Fruit fly (Drosophila melanogaster): ENCODE measurements around the gene CG14711.

Gene CG14711

dm6 chr3R:11663441-11663840, 40.3 kb downstream of the CG14711 start:
- TF ChIP-seq Hr96 (GFP tag; optimal IDR thresholded peaks at IDR 0.05) = no peak
- TF ChIP-seq ovo (GFP tag; optimal IDR thresholded peaks at IDR 0.05) = no peak
- no peak for TF ChIP-seq Mnt (GFP tag; optimal IDR thresholded peaks at IDR 0.05)
- no peak for TF ChIP-seq CG11617 (GFP tag; optimal IDR thresholded peaks at IDR 0.05)
- no peak for TF ChIP-seq cic (GFP tag; optimal IDR thresholded peaks at IDR 0.05)
- no peak for TF ChIP-seq CG33017 (tag; optimal IDR thresholded peaks at IDR 0.05)
- no peak for TF ChIP-seq cnc (optimal IDR thresholded peaks at IDR 0.05)
- no peak for TF ChIP-seq bab1 (GFP tag; optimal IDR thresholded peaks at IDR 0.05)
- no peak for TF ChIP-seq CG1620 (GFP tag; optimal IDR thresholded peaks at IDR 0.05)
- TF ChIP-seq tj (GFP tag; optimal IDR thresholded peaks at IDR 0.05) = no peak
- TF ChIP-seq kay (GFP tag; ENCODE audit: borderline replicate concordance) = no peak

- TF ChIP-seq CG11617 (GFP tag; optimal IDR thresholded peaks at IDR 0.05) (no peak), bab1 (GFP tag; optimal IDR thresholded peaks at IDR 0.05) (peak; percentile 47)
Observed at dm6 chr3R:11665508-11665907, 42.4 kb downstream of the CG14711 start.

- TF ChIP-seq bab1 (GFP tag; optimal IDR thresholded peaks at IDR 0.05) = no peak
- TF ChIP-seq cic (GFP tag; optimal IDR thresholded peaks at IDR 0.05) = peak; percentile 53
- peak; percentile 25 for TF ChIP-seq CG12768 (GFP tag; optimal IDR thresholded peaks at IDR 0.05)
- peak; percentile 11 for TF ChIP-seq Mnt (GFP tag; optimal IDR thresholded peaks at IDR 0.05)
- peak; percentile 8 for TF ChIP-seq CG7045 (GFP tag; optimal IDR thresholded peaks at IDR 0.05)
- peak; percentile 88 for TF ChIP-seq kay (GFP tag; ENCODE audit: borderline replicate concordance)
- TF ChIP-seq cnc (optimal IDR thresholded peaks at IDR 0.05) = no peak
Observed at dm6 chr3R:11665925-11666687, 43.0 kb downstream of the CG14711 start.

dm6 chr3R:11669017-11669953, 46.1 kb downstream of the CG14711 start:
- TF ChIP-seq pad (GFP tag; optimal IDR thresholded peaks at IDR 0.05) = no peak
- TF ChIP-seq bab1 (GFP tag; optimal IDR thresholded peaks at IDR 0.05) = peak; percentile 2

dm6 chr3R:11669954-11670347, 46.8 kb downstream of the CG14711 start:
- TF ChIP-seq Mnt (GFP tag; optimal IDR thresholded peaks at IDR 0.05) (no peak), tj (GFP tag; optimal IDR thresholded peaks at IDR 0.05) (no peak), CG14711 (tag; optimal IDR thresholded peaks at IDR 0.05) (no peak), CG12768 (GFP tag; optimal IDR thresholded peaks at IDR 0.05) (no peak), CG7045 (GFP tag; optimal IDR thresholded peaks at IDR 0.05) (no peak), CG33017 (tag; optimal IDR thresholded peaks at IDR 0.05) (no peak), bab1 (GFP tag; optimal IDR thresholded peaks at IDR 0.05) (no peak), CG5204 (GFP tag; optimal IDR thresholded peaks at IDR 0.05) (no peak), cic (GFP tag; optimal IDR thresholded peaks at IDR 0.05) (no peak), kay (GFP tag; ENCODE audit: borderline replicate concordance) (no peak), CG1620 (GFP tag; optimal IDR thresholded peaks at IDR 0.05) (no peak), toe (GFP tag; optimal IDR thresholded peaks at IDR 0.05) (no peak), CG7101 (tag; optimal IDR thresholded peaks at IDR 0.05) (no peak), Clk (GFP tag; optimal IDR thresholded peaks at IDR 0.05) (no peak)

dm6 chr3R:11670888-11671287, 47.7 kb downstream of the CG14711 start:
- TF ChIP-seq CG7045 (GFP tag; optimal IDR thresholded peaks at IDR 0.05) = no peak
- TF ChIP-seq CG1620 (GFP tag; optimal IDR thresholded peaks at IDR 0.05) = no peak
- no peak for TF ChIP-seq CG14711 (tag; optimal IDR thresholded peaks at IDR 0.05)
- no peak for TF ChIP-seq CG33017 (tag; optimal IDR thresholded peaks at IDR 0.05)
- TF ChIP-seq Mnt (GFP tag; optimal IDR thresholded peaks at IDR 0.05) = no peak

- TF ChIP-seq CG7045 (GFP tag; optimal IDR thresholded peaks at IDR 0.05) (no peak), Clk (GFP tag; optimal IDR thresholded peaks at IDR 0.05) (no peak), ovo (GFP tag; optimal IDR thresholded peaks at IDR 0.05) (no peak), CG7101 (tag; optimal IDR thresholded peaks at IDR 0.05) (no peak), tj (GFP tag; optimal IDR thresholded peaks at IDR 0.05) (no peak), Crg-1 (GFP tag; optimal IDR thresholded peaks at IDR 0.05) (no peak), cnc (optimal IDR thresholded peaks at IDR 0.05) (no peak), CG5204 (GFP tag; optimal IDR thresholded peaks at IDR 0.05) (no peak), pad (GFP tag; optimal IDR thresholded peaks at IDR 0.05) (no peak), Mnt (GFP tag; optimal IDR thresholded peaks at IDR 0.05) (no peak), bab1 (GFP tag; optimal IDR thresholded peaks at IDR 0.05) (no peak), CG12768 (GFP tag; optimal IDR thresholded peaks at IDR 0.05) (no peak), CG33017 (tag; optimal IDR thresholded peaks at IDR 0.05) (no peak), CG14711 (tag; optimal IDR thresholded peaks at IDR 0.05) (no peak), kay (GFP tag; ENCODE audit: borderline replicate concordance) (no peak), toe (GFP tag; optimal IDR thresholded peaks at IDR 0.05) (no peak)
Observed at dm6 chr3R:11671784-11672183, 48.6 kb downstream of the CG14711 start.
